Fruit fly (Drosophila melanogaster) whole organism, prepupa: ENCODE data around the gene CG13252.

Experiments
- CG10631 ChIP-seq: fragments of 200-800 bp; sonication (Bioruptor generic); optimal IDR thresholded peaks from 2 replicates; lab custom pipeline; 2016; ENCODE audit warnings: missing biosample characterization, missing genetic modification characterization
- CG11762 ChIP-seq: fragments of 200-800 bp; sonication (Bioruptor generic); optimal IDR thresholded peaks from 3 replicates; lab custom pipeline; 2016; ENCODE audit warnings: missing biosample characterization, missing genetic modification characterization; ENCODE audit not compliant: insufficient read depth
- CG11902 ChIP-seq: fragments of 200-800 bp; sonication (Bioruptor generic); optimal IDR thresholded peaks from 3 replicates; lab custom pipeline; 2016; ENCODE audit warnings: missing biosample characterization, missing genetic modification characterization
- CG15336 ChIP-seq: fragments of 200-800 bp; sonication (Bioruptor generic); IDR thresholded peaks from 2 replicates; pipeline ENCODE4 v1.3.6; 2022; ENCODE audit warnings: missing biosample characterization, missing genetic modification characterization
- CG16779 ChIP-seq: fragments of 200-800 bp; sonication (Bioruptor generic); optimal IDR thresholded peaks from 3 replicates; lab custom pipeline; 2017; ENCODE audit warnings: missing biosample characterization, mild to moderate bottlenecking, missing genetic modification characterization
- CG31627 ChIP-seq: fragments of 200-800 bp; sonication (Bioruptor generic); optimal IDR thresholded peaks from 3 replicates; lab custom pipeline; 2016; ENCODE audit warnings: missing biosample characterization, missing genetic modification characterization
- CG32006 ChIP-seq: fragments of 200-800 bp; sonication (Bioruptor generic); optimal IDR thresholded peaks from 3 replicates; lab custom pipeline; 2017; ENCODE audit warnings: missing biosample characterization, mild to moderate bottlenecking, missing genetic modification characterization
- CG34406 ChIP-seq: fragments of 200-800 bp; sonication (Bioruptor generic); optimal IDR thresholded peaks from 3 replicates; lab custom pipeline; 2016; ENCODE audit warnings: missing biosample characterization, missing genetic modification characterization
- CG3919 ChIP-seq: fragments of 200-800 bp; sonication (Bioruptor generic); optimal IDR thresholded peaks from 3 replicates; lab custom pipeline; 2016; ENCODE audit warnings: missing biosample characterization, missing genetic modification characterization
- CG6276 ChIP-seq: fragments of 200-800 bp; sonication (Bioruptor generic); optimal IDR thresholded peaks from 2 replicates; lab custom pipeline; 2017; ENCODE audit warnings: missing biosample characterization, mild to moderate bottlenecking, missing genetic modification characterization
- CG6792 ChIP-seq: fragments of 200-800 bp; sonication (Bioruptor generic); optimal IDR thresholded peaks from 3 replicates; lab custom pipeline; 2016; ENCODE audit warnings: missing biosample characterization, missing genetic modification characterization
- CG6854 ChIP-seq: fragments of 200-800 bp; sonication (Bioruptor generic); optimal IDR thresholded peaks from 2 replicates; lab custom pipeline; 2017; ENCODE audit warnings: missing biosample characterization, mild to moderate bottlenecking, missing genetic modification characterization
- CG8119 ChIP-seq: fragments of 200-800 bp; sonication (Bioruptor generic); IDR thresholded peaks from 3 replicates; pipeline ENCODE4 v1.3.6; 2022; ENCODE audit warnings: missing biosample characterization, missing genetic modification characterization
- CG8632 ChIP-seq: fragments of 200-800 bp; sonication (Bioruptor generic); optimal IDR thresholded peaks from 3 replicates; lab custom pipeline; 2016; ENCODE audit warnings: missing biosample characterization, missing genetic modification characterization
- Eip75B ChIP-seq: fragments of 200-800 bp; sonication (Bioruptor generic); optimal IDR thresholded peaks from 3 replicates; lab custom pipeline; 2016; ENCODE audit warnings: missing biosample characterization, missing genetic modification characterization
- Eip78C ChIP-seq: fragments of 200-800 bp; sonication (Bioruptor generic); peaks from one replicate; lab custom pipeline; 2016; ENCODE audit warnings: missing biosample characterization, missing genetic modification characterization
- Ets21C ChIP-seq: fragments of 200-800 bp; sonication (Bioruptor generic); optimal IDR thresholded peaks from 3 replicates; lab custom pipeline; 2016; ENCODE audit warnings: missing biosample characterization, missing genetic modification characterization
- Gug ChIP-seq: fragments of 200-800 bp; sonication (Bioruptor generic); IDR thresholded peaks from 2 replicates; pipeline ENCODE4 v1.3.6; 2022; ENCODE audit warnings: missing biosample characterization, missing genetic modification characterization
- Hr38 ChIP-seq: sonication (Bioruptor generic); optimal IDR thresholded peaks from 2 replicates; lab custom pipeline; 2016; ENCODE audit warnings: missing biosample characterization, missing genetic modification characterization
- Hr39 ChIP-seq: fragments of 200-800 bp; sonication (Bioruptor generic); optimal IDR thresholded peaks from 2 replicates; lab custom pipeline; 2016; ENCODE audit warnings: missing biosample characterization, missing genetic modification characterization
- Hr4 ChIP-seq: fragments of 200-800 bp; sonication (Bioruptor generic); optimal IDR thresholded peaks from 3 replicates; lab custom pipeline; 2016; ENCODE audit warnings: missing biosample characterization, missing genetic modification characterization
- Lpt ChIP-seq: fragments of 200-800 bp; sonication (Bioruptor generic); optimal IDR thresholded peaks from 3 replicates; lab custom pipeline; 2016; ENCODE audit warnings: missing biosample characterization, missing genetic modification characterization
- Met ChIP-seq: fragments of 200-800 bp; sonication (Bioruptor generic); optimal IDR thresholded peaks from 3 replicates; lab custom pipeline; 2016; ENCODE audit warnings: missing biosample characterization, missing genetic modification characterization
- OdsH ChIP-seq: fragments of 200-800 bp; sonication (Bioruptor generic); optimal IDR thresholded peaks from 3 replicates; lab custom pipeline; 2016; ENCODE audit warnings: missing biosample characterization, missing genetic modification characterization
- Smox ChIP-seq: fragments of 200-800 bp; sonication (Bioruptor generic); optimal IDR thresholded peaks from 3 replicates; lab custom pipeline; 2016; ENCODE audit warnings: missing biosample characterization, missing genetic modification characterization
- Sox102F ChIP-seq: fragments of 200-800 bp; sonication (Bioruptor generic); optimal IDR thresholded peaks from 2 replicates; lab custom pipeline; 2016; ENCODE audit warnings: missing biosample characterization, mild to moderate bottlenecking, missing genetic modification characterization
- achi ChIP-seq: fragments of 200-800 bp; sonication (Bioruptor generic); optimal IDR thresholded peaks from 3 replicates; lab custom pipeline; 2016; ENCODE audit warnings: missing biosample characterization, missing genetic modification characterization
- acj6 ChIP-seq: fragments of 200-800 bp; sonication (Bioruptor generic); optimal IDR thresholded peaks from 3 replicates; lab custom pipeline; 2016; ENCODE audit warnings: missing biosample characterization, missing genetic modification characterization
- cyc ChIP-seq: fragments of 200-800 bp; sonication (Bioruptor generic); optimal IDR thresholded peaks from 3 replicates; lab custom pipeline; 2016; ENCODE audit warnings: missing biosample characterization, missing genetic modification characterization
- eg ChIP-seq: fragments of 200-800 bp; sonication (Bioruptor generic); IDR thresholded peaks from 3 replicates; pipeline ENCODE4 v1.3.6; 2022; ENCODE audit warnings: missing biosample characterization, missing genetic modification characterization
- esn ChIP-seq: fragments of 200-800 bp; sonication (Bioruptor generic); optimal IDR thresholded peaks from 2 replicates; lab custom pipeline; 2016; ENCODE audit warnings: missing biosample characterization, mild to moderate bottlenecking, missing genetic modification characterization, moderate library complexity
- fd59A ChIP-seq: fragments of 200-800 bp; sonication (Bioruptor generic); optimal IDR thresholded peaks from 2 replicates; lab custom pipeline; 2017; ENCODE audit warnings: missing biosample characterization, mild to moderate bottlenecking, missing genetic modification characterization, missing genetic modification reagents
- fkh ChIP-seq: fragments of 200-800 bp; sonication (Bioruptor generic); optimal IDR thresholded peaks from 3 replicates; lab custom pipeline; 2017; ENCODE audit warnings: missing biosample characterization, mild to moderate bottlenecking, missing genetic modification characterization, moderate library complexity
- lz ChIP-seq: fragments of 200-800 bp; sonication (Bioruptor generic); optimal IDR thresholded peaks from 3 replicates; lab custom pipeline; 2016; ENCODE audit warnings: missing biosample characterization, missing genetic modification characterization
- net ChIP-seq: fragments of 200-800 bp; sonication (Bioruptor generic); optimal IDR thresholded peaks from 3 replicates; lab custom pipeline; 2016; ENCODE audit warnings: missing biosample characterization, missing genetic modification characterization
- spab ChIP-seq: fragments of 200-800 bp; sonication (Bioruptor generic); optimal IDR thresholded peaks from 2 replicates; lab custom pipeline; 2017; ENCODE audit warnings: missing biosample characterization, mild to moderate bottlenecking, missing genetic modification characterization, missing genetic modification reagents
- ss ChIP-seq, 2 experiments: fragments of 200-800 bp; sonication (Bioruptor generic); optimal IDR thresholded peaks; 2 replicates in 1 of 2; 3 replicates in 1 of 2; lab custom pipeline; 2017 to 2018; ENCODE audit warnings: mild to moderate bottlenecking in 2 of 2, missing biosample characterization in 2 of 2, missing genetic modification characterization in 2 of 2, moderate library complexity in 1 of 2
- topi ChIP-seq: fragments of 200-800 bp; sonication (Bioruptor generic); optimal IDR thresholded peaks from 3 replicates; lab custom pipeline; 2016; ENCODE audit warnings: missing biosample characterization, missing genetic modification characterization

Gene CG13252

DNA sequence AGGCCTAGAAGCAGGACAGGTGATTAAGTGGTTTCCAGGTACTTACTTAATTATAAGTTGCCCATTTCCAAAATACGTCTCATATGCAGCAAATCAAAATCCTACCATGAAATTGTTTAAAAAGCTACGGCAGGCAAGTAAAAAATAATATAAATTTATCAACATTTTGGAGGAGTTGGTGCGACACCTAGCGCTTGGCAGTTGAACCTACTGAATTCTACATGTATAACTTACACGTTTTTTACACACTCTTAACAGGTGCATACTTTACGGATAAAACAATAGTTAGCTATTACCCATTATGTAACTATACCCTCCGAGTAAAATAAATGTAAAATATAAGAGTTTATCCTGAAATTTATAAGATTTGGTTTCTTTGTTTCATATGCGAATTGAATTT is 19.0 kb upstream of the CG13252 start (continued):
- TF ChIP-seq Eip75B (GFP tag; lab: Kevin White, UChicago) (peak; percentile 11), Ets21C (GFP tag; lab: Kevin White, UChicago) (peak; percentile 23), Hr39 (GFP tag; lab: Kevin White, UChicago) (peak; percentile 41)

DNA sequence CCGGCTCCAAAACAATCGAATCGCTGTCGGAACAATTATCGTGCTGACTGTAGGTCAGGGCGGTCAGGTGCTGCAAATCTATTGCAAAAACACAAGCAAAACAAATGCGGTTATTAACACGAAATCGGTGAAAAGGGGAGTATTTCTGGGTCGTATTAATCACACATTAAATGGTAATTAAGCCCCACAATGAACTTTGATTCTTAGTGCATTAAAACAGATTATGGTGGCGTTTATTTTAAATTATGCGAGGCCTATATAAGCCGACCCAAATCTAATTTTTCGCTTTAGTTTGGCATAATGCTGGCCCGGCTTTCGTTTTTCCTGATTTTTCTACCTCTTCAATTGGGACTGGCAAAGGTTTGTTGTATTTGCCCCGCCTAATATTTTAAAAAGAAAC is 16.6 kb upstream of the CG13252 start, which contains the start of gene CG34260:
Gene CG34260 (plus strand): TSS at position 301 of the 400 bp plus-strand sequence.
- TF ChIP-seq CG6792 (GFP tag; lab: Kevin White, UChicago) = no peak
- no peak for TF ChIP-seq CG6854 (GFP tag; lab: Kevin White, UChicago)
- TF ChIP-seq Eip78C (GFP tag; lab: Kevin White, UChicago) = no peak
- no peak for TF ChIP-seq CG11762 (GFP tag; lab: Kevin White, UChicago)
- no peak for TF ChIP-seq Gug (GFP tag; lab: Robert Waterston, UW)
- TF ChIP-seq Hr38 = no peak
- no peak for TF ChIP-seq Hr39 (GFP tag; lab: Kevin White, UChicago)
- no peak for TF ChIP-seq net
- TF ChIP-seq Sox102F (GFP tag; lab: Kevin White, UChicago) = no peak
- no peak for TF ChIP-seq Hr4
- no peak for TF ChIP-seq fkh (GFP tag; lab: Kevin White, UChicago)
- TF ChIP-seq cyc (GFP tag; lab: Kevin White, UChicago) = no peak

DNA sequence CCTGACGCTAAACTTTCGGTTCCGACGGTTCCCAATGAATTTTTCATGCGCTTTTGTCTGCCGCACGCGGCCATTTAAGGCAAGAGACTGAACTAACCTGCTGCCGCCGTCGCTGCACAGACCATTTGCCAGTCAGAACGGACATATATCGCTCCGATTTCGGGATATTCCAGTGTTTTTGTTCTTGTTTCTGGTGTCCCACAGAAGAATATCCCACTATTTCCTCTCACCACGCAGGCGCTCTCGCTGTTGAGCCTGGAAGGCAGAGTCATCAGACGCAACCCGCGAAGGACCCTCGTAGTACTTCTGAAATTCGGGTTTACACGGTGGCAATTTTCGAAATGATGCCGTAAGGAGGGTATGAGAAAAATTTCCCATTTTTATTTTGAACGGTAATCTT is 11.3 kb upstream of the CG13252 start, which contains the start of gene cmpy:
Gene cmpy (minus strand): TSS at position 101 of the 400 bp plus-strand sequence.
- TF ChIP-seq CG32006 (GFP tag; lab: Kevin White, UChicago) (peak; percentile 16), topi (no peak)

DNA sequence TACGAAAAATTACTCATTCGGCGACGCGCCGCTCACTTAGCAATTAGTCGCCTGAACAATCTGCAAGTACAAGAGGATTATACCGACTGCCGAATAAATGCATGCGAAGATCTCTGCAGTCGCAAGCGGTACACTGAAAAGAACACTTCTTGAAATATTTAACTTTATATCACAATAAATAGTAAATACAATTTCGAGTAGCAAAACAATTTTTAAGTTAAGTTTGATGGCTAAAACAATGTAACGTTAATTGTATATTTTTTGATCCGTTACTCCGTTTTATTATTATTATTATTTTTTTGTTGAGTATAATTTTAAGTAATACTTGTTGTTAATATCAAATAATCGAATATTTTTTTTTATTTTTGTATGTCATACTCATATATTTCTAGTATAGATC is 976 bp upstream of the CG13252 start:
- peak; percentile 46 for TF ChIP-seq esn (GFP tag; lab: Kevin White, UChicago)
- no peak for TF ChIP-seq CG6276 (GFP tag; lab: Kevin White, UChicago)
- TF ChIP-seq CG11902 (GFP tag; lab: Kevin White, UChicago) = no peak
- TF ChIP-seq Eip78C (GFP tag; lab: Kevin White, UChicago) = peak; percentile 58
- TF ChIP-seq lz (GFP tag; lab: Kevin White, UChicago) = peak; percentile 6
- TF ChIP-seq eg (GFP tag; lab: Robert Waterston, UW) = 0 out of 3 replicates have a peak, but pooled peaks have one; percentile 8
- peak; percentile 41 for TF ChIP-seq CG3919 (GFP tag; lab: Kevin White, UChicago)
- no peak for TF ChIP-seq CG15336 (GFP tag; lab: Robert Waterston, UW)
- TF ChIP-seq CG6854 (GFP tag; lab: Kevin White, UChicago) = no peak
- TF ChIP-seq cyc (GFP tag; lab: Kevin White, UChicago) = peak; percentile 8
- peak; percentile 19 for TF ChIP-seq net
- peak; percentile 30 for TF ChIP-seq Met
- TF ChIP-seq Smox (GFP tag; lab: Kevin White, UChicago) = peak; percentile 0
- peak; percentile 40 for TF ChIP-seq OdsH (GFP tag; lab: Kevin White, UChicago)
- no peak for TF ChIP-seq spab (GFP tag; lab: Kevin White, UChicago)
- peak; percentile 36 for TF ChIP-seq acj6
- TF ChIP-seq topi = peak; percentile 24
- peak; percentile 17 for TF ChIP-seq CG8632 (GFP tag; lab: Kevin White, UChicago)
- TF ChIP-seq CG10631 = peak; percentile 9
- TF ChIP-seq CG34406 (GFP tag; lab: Kevin White, UChicago) = peak; percentile 66

DNA sequence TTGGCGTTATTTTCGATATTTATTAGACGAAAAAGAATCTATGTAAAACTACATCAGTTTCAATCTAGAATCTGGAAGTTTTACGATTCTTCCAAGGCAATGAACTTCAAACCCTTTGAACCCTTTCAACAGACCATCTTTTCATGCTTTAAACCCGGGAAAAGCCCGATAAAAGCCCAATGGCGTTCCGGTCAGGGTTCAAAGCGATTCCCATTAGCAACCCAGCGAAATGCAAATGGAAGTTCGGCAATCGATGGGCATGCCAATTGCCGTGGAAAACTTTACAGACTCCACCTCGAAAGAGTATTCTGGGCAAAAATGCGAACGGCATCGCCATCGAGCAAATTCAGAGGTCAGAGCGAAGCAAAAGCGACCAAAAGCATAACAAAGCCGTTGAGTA is 2.1 kb downstream of the CG13252 start:
- TF ChIP-seq CG8119 = peak; percentile 22; the same call in 1 of the 3 replicates
- no peak for TF ChIP-seq achi
- peak; percentile 19 for TF ChIP-seq cyc (GFP tag; lab: Kevin White, UChicago)
- no peak for TF ChIP-seq CG16779 (tag; lab: Kevin White, UChicago)
- TF ChIP-seq Eip78C (GFP tag; lab: Kevin White, UChicago) = peak; percentile 52
- peak in 1 of 2 experiments; percentile 21 for TF ChIP-seq ss (GFP tag; optimal IDR thresholded peaks at IDR 0.05; lab: Kevin White, UChicago)
- peak; percentile 7 for TF ChIP-seq CG31627 (GFP tag; lab: Kevin White, UChicago)
- TF ChIP-seq CG10631 = peak; percentile 1
- TF ChIP-seq acj6 = peak; percentile 30
- no peak for TF ChIP-seq fd59A (GFP tag; lab: Kevin White, UChicago)
- no peak for TF ChIP-seq Smox (GFP tag; lab: Kevin White, UChicago)
- TF ChIP-seq CG32006 (GFP tag; lab: Kevin White, UChicago) = peak; percentile 32
- TF ChIP-seq Lpt (GFP tag; lab: Kevin White, UChicago) = no peak
- TF ChIP-seq, all 60 proteins: peak for 8
